Worm (Caenorhabditis elegans): ENCODE results near the gene R07B7.2.

R07B7.2 gene

ce11 chrV:12071483-12071882 lies 11.9 kb upstream of the R07B7.2 start (continued):
- TF ChIP-seq fos-1 (tag; optimal IDR thresholded peaks at IDR 0.05) (peak; percentile 33), unc-39 (tag; optimal IDR thresholded peaks at IDR 0.05) (no peak), elt-3 (tag; optimal IDR thresholded peaks at IDR 0.05) (no peak), mbf-1 (tag; optimal IDR thresholded peaks at IDR 0.05) (no peak), lin-39 (tag; optimal IDR thresholded peaks at IDR 0.05) (no peak), egl-27 (tag; optimal IDR thresholded peaks at IDR 0.05) (no peak), lin-13 (GFP tag; optimal IDR thresholded peaks at IDR 0.05) (no peak), Y55F3AM.14 (GFP tag; optimal IDR thresholded peaks at IDR 0.05) (no peak), alr-1 (tag; optimal IDR thresholded peaks at IDR 0.05) (no peak), lsy-2 (tag; optimal IDR thresholded peaks at IDR 0.05) (no peak), nhr-6 (tag; optimal IDR thresholded peaks at IDR 0.05) (no peak), elt-1 (tag; optimal IDR thresholded peaks at IDR 0.05) (no peak), nhr-129 (tag; optimal IDR thresholded peaks at IDR 0.05) (peak; percentile 34), nhr-77 (tag; optimal IDR thresholded peaks at IDR 0.05) (no peak), dmd-4 (tag; optimal IDR thresholded peaks at IDR 0.05) (no peak), unc-62 (GFP tag; optimal IDR thresholded peaks at IDR 0.05) (no peak)

- no peak for TF ChIP-seq lin-13 (GFP tag; optimal IDR thresholded peaks at IDR 0.05)
- no peak for TF ChIP-seq ZK546.5 (tag; optimal IDR thresholded peaks at IDR 0.05)
- TF ChIP-seq gmeb-1 (tag; optimal IDR thresholded peaks at IDR 0.05) = no peak
- no peak for TF ChIP-seq mdl-1 (tag; optimal IDR thresholded peaks at IDR 0.05)
- TF ChIP-seq unc-39 (tag; optimal IDR thresholded peaks at IDR 0.05) = no peak
- no peak for TF ChIP-seq ztf-11 (tag; optimal IDR thresholded peaks at IDR 0.05)
- TF ChIP-seq crh-2 (tag; optimal IDR thresholded peaks at IDR 0.05) = no peak
- TF ChIP-seq egl-27 (tag; optimal IDR thresholded peaks at IDR 0.05) = no peak
- no peak for TF ChIP-seq nhr-237 (tag; optimal IDR thresholded peaks at IDR 0.05)
- TF ChIP-seq mab-5 (tag; optimal IDR thresholded peaks at IDR 0.05) = no peak
- TF ChIP-seq ama-1 (optimal IDR thresholded peaks at IDR 0.05) = no peak
- TF ChIP-seq unc-62 (GFP tag; optimal IDR thresholded peaks at IDR 0.05) = no peak
- no peak for TF ChIP-seq sma-3 (GFP tag; optimal IDR thresholded peaks at IDR 0.05)
Observed at ce11 chrV:12070419-12070818, 10.9 kb upstream of the R07B7.2 start, which contains the start of gene kmo-1. Gene kmo-1, minus strand, starts transcription at chrV:12070519.

ce11 chrV:12068437-12068836 lies 8.9 kb upstream of the R07B7.2 start, which contains the start of gene kmo-2:
Gene kmo-2, minus strand, starts transcription at chrV:12068537.
- TF ChIP-seq aly-2 (tag; optimal IDR thresholded peaks at IDR 0.05) (no peak), unc-55 (GFP tag; optimal IDR thresholded peaks at IDR 0.05) (no peak), ceh-82 (tag; optimal IDR thresholded peaks at IDR 0.05) (no peak), ztf-4 (tag; optimal IDR thresholded peaks at IDR 0.05) (no peak), mab-5 (tag; optimal IDR thresholded peaks at IDR 0.05) (no peak), ztf-1 (GFP tag; conservative IDR thresholded peaks at IDR 0.05) (no peak), nhr-11 (tag; optimal IDR thresholded peaks at IDR 0.05) (no peak), lsy-2 (tag; optimal IDR thresholded peaks at IDR 0.05) (no peak)

- no peak for TF ChIP-seq elt-1 (tag; optimal IDR thresholded peaks at IDR 0.05)
- TF ChIP-seq nhr-21 (tag; optimal IDR thresholded peaks at IDR 0.05) = no peak
- peak; percentile 1 for TF ChIP-seq sma-3 (GFP tag; optimal IDR thresholded peaks at IDR 0.05)
- peak; percentile 30 for TF ChIP-seq nhr-129 (tag; optimal IDR thresholded peaks at IDR 0.05)
- TF ChIP-seq aly-2 (tag; optimal IDR thresholded peaks at IDR 0.05) = no peak
- TF ChIP-seq nhr-11 (tag; optimal IDR thresholded peaks at IDR 0.05) = no peak
- TF ChIP-seq C34F6.9 (tag; optimal IDR thresholded peaks at IDR 0.05) = peak; percentile 19
- TF ChIP-seq ama-1 (optimal IDR thresholded peaks at IDR 0.05) = no peak
- TF ChIP-seq lsy-2 (tag; optimal IDR thresholded peaks at IDR 0.05) = peak in 1 of 2 experiments; percentile 59
- TF ChIP-seq unc-55 (GFP tag; optimal IDR thresholded peaks at IDR 0.05) = peak; percentile 43
- TF ChIP-seq lin-39 (tag; optimal IDR thresholded peaks at IDR 0.05) = no peak
- no peak for TF ChIP-seq egl-27 (tag; optimal IDR thresholded peaks at IDR 0.05)
- no peak for TF ChIP-seq ztf-11 (tag; optimal IDR thresholded peaks at IDR 0.05)
- TF ChIP-seq nhr-23 (tag; optimal IDR thresholded peaks at IDR 0.05) = no peak
- TF ChIP-seq lin-13 (GFP tag; optimal IDR thresholded peaks at IDR 0.05) = peak; percentile 42
Observed at ce11 chrV:12065859-12066258, 6.3 kb upstream of the R07B7.2 start.

ce11 chrV:12065369-12065768 lies 5.8 kb upstream of the R07B7.2 start, which contains the start of gene pqn-53:
Gene pqn-53, minus strand, starts transcription at chrV:12065391.
- TF ChIP-seq crh-2 (tag; optimal IDR thresholded peaks at IDR 0.05) (peak; percentile 57), lin-11 (tag; optimal IDR thresholded peaks at IDR 0.05) (peak; percentile 3), ztf-4 (tag; optimal IDR thresholded peaks at IDR 0.05) (no peak), nhr-77 (tag; optimal IDR thresholded peaks at IDR 0.05) (no peak), gmeb-1 (tag; optimal IDR thresholded peaks at IDR 0.05) (no peak), ztf-1 (GFP tag; conservative IDR thresholded peaks at IDR 0.05) (no peak), peb-1 (tag; optimal IDR thresholded peaks at IDR 0.05) (no peak), mbf-1 (tag; optimal IDR thresholded peaks at IDR 0.05) (no peak), snpc-4 (tag; optimal IDR thresholded peaks at IDR 0.05) (no peak), unc-62 (GFP tag; optimal IDR thresholded peaks at IDR 0.05) (no peak), nhr-129 (tag; optimal IDR thresholded peaks at IDR 0.05) (peak; percentile 52), nhr-10 (tag; optimal IDR thresholded peaks at IDR 0.05) (no peak), egl-27 (tag; optimal IDR thresholded peaks at IDR 0.05) (no peak), zag-1 (tag; optimal IDR thresholded peaks at IDR 0.05) (no peak), ama-1 (optimal IDR thresholded peaks at IDR 0.05) (no peak), ztf-11 (tag; optimal IDR thresholded peaks at IDR 0.05) (no peak), C34F6.9 (tag; optimal IDR thresholded peaks at IDR 0.05) (peak; percentile 64), lin-13 (GFP tag; optimal IDR thresholded peaks at IDR 0.05) (no peak), lin-39 (tag; optimal IDR thresholded peaks at IDR 0.05) (no peak), sem-4 (tag; optimal IDR thresholded peaks at IDR 0.05) (no peak), nhr-11 (tag; optimal IDR thresholded peaks at IDR 0.05) (no peak), aly-2 (tag; optimal IDR thresholded peaks at IDR 0.05) (no peak), blmp-1 (tag; optimal IDR thresholded peaks at IDR 0.05; ENCODE audit: insufficient read depth) (no peak), mab-5 (tag; optimal IDR thresholded peaks at IDR 0.05) (no peak), lsy-2 (tag; optimal IDR thresholded peaks at IDR 0.05) (peak in 1 of 2 experiments; percentile 8), ceh-82 (tag; optimal IDR thresholded peaks at IDR 0.05) (no peak), R02D3.7 (tag; optimal IDR thresholded peaks at IDR 0.05) (no peak), nhr-12 (tag; optimal IDR thresholded peaks at IDR 0.05) (no peak)
